Fruit fly (Drosophila melanogaster) S2 (cell line): ENCODE measurements around the gene CG4743.

ENCODE experiments used
- CG8478 ChIP-seq: fragments of >200 bp; optimal IDR thresholded peaks from 2 replicates; lab custom pipeline; 2018
- CTCF ChIP-seq, 2 experiments: fragments of >200 bp; optimal IDR thresholded peaks; 2 replicates each; lab custom pipeline; 2018

DNA sequence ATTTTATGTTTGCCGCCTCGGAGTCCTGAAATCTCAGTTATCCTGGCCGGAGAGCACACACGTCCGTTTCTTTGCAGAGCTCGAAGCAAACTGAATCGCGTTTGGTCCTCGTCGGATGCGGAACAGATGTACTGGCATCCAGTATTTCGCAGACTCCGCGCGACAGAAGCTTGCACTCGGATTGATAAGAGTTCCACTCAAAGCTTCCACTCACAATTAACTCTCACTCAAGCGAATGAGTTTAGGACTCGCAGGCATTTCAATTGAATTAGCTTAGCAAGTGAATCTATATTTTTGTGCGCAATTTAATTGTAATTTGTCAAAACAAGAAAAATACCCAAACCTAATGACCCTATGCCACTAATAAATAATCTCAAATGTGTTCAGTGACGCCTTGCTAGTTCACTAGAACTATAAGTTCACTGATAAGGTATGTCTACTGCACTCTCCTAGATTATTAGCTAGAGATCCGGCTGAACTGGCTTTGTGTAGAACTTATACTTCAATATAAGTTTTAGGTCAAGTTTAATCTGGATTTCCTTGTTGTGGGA is 39.7 kb upstream of the CG4743 start:
- TF ChIP-seq CG8478 (no peak), CTCF (optimal IDR thresholded peaks at IDR 0.05; lab: Kevin White, UChicago) (no peak)
